Worm (Caenorhabditis elegans): ENCODE data around the gene byn-1.

The byn-1 gene

ce11 chrIII:6945747-6946146 lies 13.9 kb downstream of the byn-1 start, which contains the start of gene abu-13:
abu-13 (minus strand) TSS chrIII:6945898.
- no peak for TF ChIP-seq eyg-1 (tag; optimal IDR thresholded peaks at IDR 0.05)
- no peak for TF ChIP-seq pros-1 (tag; optimal IDR thresholded peaks at IDR 0.05)
- no peak for TF ChIP-seq C08G9.2 (tag; optimal IDR thresholded peaks at IDR 0.05)
- TF ChIP-seq pat-9 (tag; optimal IDR thresholded peaks at IDR 0.05): no peak
- TF ChIP-seq dmd-4 (tag; optimal IDR thresholded peaks at IDR 0.05; ENCODE audit: borderline replicate concordance): no peak
- TF ChIP-seq pha-4 (tag; optimal IDR thresholded peaks at IDR 0.05): no peak
- no peak for TF ChIP-seq tbx-7 (tag; optimal IDR thresholded peaks at IDR 0.05)
- no peak for TF ChIP-seq ceh-2 (tag; optimal IDR thresholded peaks at IDR 0.05)
- no peak for TF ChIP-seq elt-4 (tag; optimal IDR thresholded peaks at IDR 0.05)
- no peak for TF ChIP-seq nhr-232 (tag; optimal IDR thresholded peaks at IDR 0.05)
- TF ChIP-seq pag-3 (tag; optimal IDR thresholded peaks at IDR 0.05; ENCODE audit: borderline replicate concordance): no peak
- no peak for TF ChIP-seq fkh-6 (tag; optimal IDR thresholded peaks at IDR 0.05)
- no peak for TF ChIP-seq F13H6.1 (tag; optimal IDR thresholded peaks at IDR 0.05)

- no peak for TF ChIP-seq mec-3 (tag; optimal IDR thresholded peaks at IDR 0.05; ENCODE audit: borderline replicate concordance)
Observed at ce11 chrIII:6946382-6946781, 14.6 kb downstream of the byn-1 start, which contains the start of gene let-711. let-711 (plus strand) TSS chrIII:6946718.

DNA sequence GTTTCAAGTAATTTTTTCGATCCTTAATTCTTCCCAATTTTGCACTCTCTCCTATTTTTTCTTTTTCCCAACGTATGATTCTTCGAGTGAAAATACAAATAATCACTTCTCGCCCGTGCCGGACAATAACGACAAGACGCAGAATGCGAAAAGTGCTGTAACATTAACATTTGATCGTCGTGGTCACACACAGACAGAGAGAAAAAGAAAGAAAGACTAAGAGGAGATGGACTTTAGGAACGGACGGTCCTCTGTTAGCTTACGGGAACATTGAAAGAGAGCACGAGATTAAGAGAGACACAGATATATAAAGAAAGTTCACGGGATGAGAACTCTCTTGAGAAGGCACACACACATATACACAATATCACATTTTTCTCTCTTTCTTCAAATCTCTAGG lies 16.1 kb downstream of the byn-1 start:
- no peak for TF ChIP-seq sox-4 (tag; optimal IDR thresholded peaks at IDR 0.05)
- peak; percentile 64 for TF ChIP-seq hlh-30 (tag; optimal IDR thresholded peaks at IDR 0.05; ENCODE audit: insufficient read depth)
- TF ChIP-seq pax-1 (tag; optimal IDR thresholded peaks at IDR 0.05): peak; percentile 31
- peak; percentile 28 for TF ChIP-seq nfya-1 (tag; optimal IDR thresholded peaks at IDR 0.05)
- TF ChIP-seq tbx-2 (tag; optimal IDR thresholded peaks at IDR 0.05): peak; percentile 33
- TF ChIP-seq unc-55 (GFP tag; optimal IDR thresholded peaks at IDR 0.05): peak; percentile 57

ce11 chrIII:6951435-6951834 lies 19.6 kb downstream of the byn-1 start:
- TF ChIP-seq odd-2 (tag; optimal IDR thresholded peaks at IDR 0.05) (no peak), ceh-31 (tag; optimal IDR thresholded peaks at IDR 0.05) (peak; percentile 17), unc-86 (tag; optimal IDR thresholded peaks at IDR 0.05) (no peak), ttx-3 (tag; optimal IDR thresholded peaks at IDR 0.05) (no peak), ceh-24 (tag; optimal IDR thresholded peaks at IDR 0.05) (no peak), unc-42 (tag; optimal IDR thresholded peaks at IDR 0.05) (peak; percentile 16), ceh-48 (tag; optimal IDR thresholded peaks at IDR 0.05) (peak; percentile 45), ref-2 (tag; optimal IDR thresholded peaks at IDR 0.05) (peak; percentile 20), pag-3 (tag; optimal IDR thresholded peaks at IDR 0.05; ENCODE audit: borderline replicate concordance) (no peak), ceh-18 (tag; optimal IDR thresholded peaks at IDR 0.05) (no peak)

DNA sequence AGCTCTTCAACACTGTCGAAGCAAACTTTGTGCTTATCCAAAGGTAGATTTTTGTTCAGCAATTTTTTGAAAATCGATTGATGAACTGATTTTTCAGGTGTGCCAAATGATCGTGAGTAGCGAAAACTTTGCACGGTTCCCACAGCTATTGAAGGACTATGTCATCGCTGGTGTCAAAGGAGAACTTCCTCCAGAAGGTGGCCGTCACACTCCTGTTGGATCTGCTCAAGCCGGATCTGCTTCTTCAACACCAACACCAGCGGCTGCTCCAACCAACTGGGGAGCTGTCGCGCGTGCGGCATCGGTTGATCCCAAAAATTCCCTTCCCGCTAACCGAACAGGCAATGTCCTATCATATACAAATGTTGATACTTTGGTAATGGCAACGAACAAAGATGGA lies 21.6 kb downstream of the byn-1 start:
- TF ChIP-seq dmd-4 (tag; optimal IDR thresholded peaks at IDR 0.05; ENCODE audit: borderline replicate concordance) (no peak), unc-3 (GFP tag; conservative IDR thresholded peaks at IDR 0.05) (no peak), unc-3 (tag; optimal IDR thresholded peaks at IDR 0.05) (no peak)

ce11 chrIII:6953978-6954377 lies 22.2 kb downstream of the byn-1 start:
- TF ChIP-seq pha-2 (tag; optimal IDR thresholded peaks at IDR 0.05) (no peak), hlh-6 (tag; optimal IDR thresholded peaks at IDR 0.05) (no peak), gmeb-2 (tag; optimal IDR thresholded peaks at IDR 0.05) (no peak)
